Worm (Caenorhabditis elegans): ENCODE data around the gene mdt-15.

mdt-15 gene

DNA sequence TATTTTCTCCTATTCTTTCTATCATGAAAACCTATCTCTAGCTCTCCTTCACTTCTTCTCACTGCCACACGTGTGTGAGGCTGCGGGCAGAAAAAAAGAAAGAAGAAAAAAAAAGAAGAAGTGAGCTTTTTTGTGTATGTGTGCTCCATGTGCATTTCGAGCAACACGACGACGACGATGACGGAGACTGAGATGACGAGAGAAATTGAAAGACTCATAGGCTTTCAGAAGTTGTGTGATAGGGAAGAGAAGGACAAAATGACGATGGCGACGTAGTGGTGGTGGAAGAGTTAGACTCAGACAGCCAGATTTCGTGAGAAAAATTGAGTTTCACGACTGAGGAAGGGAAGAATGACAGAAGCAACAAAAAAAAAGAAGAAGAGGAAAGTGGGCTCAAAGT is 11.9 kb upstream of the mdt-15 start:
- TF ChIP-seq rbr-2 (tag; optimal IDR thresholded peaks at IDR 0.05), result peak; percentile 86
- no peak; the same call in 1 of the 2 replicates for TF ChIP-seq set-16 (GFP tag; IDR thresholded peaks at IDR 0.05)
- TF ChIP-seq lir-3 (tag; optimal IDR thresholded peaks at IDR 0.05), result no peak
- TF ChIP-seq T26A8.4 (GFP tag; IDR thresholded peaks at IDR 0.05), result no peak
- no peak for TF ChIP-seq nhr-76 (tag; optimal IDR thresholded peaks at IDR 0.05)
- no peak for TF ChIP-seq lin-15B (tag; optimal IDR thresholded peaks at IDR 0.05)
- TF ChIP-seq lsy-2 (tag; optimal IDR thresholded peaks at IDR 0.05), result peak; percentile 22 to 70
- peak; percentile 76 for TF ChIP-seq hmg-1.1 (GFP tag; IDR thresholded peaks at IDR 0.05)
- TF ChIP-seq ctbp-1 (GFP tag; IDR thresholded peaks at IDR 0.05), result peak; percentile 74
- no peak for TF ChIP-seq F44E2.7 (GFP tag; IDR thresholded peaks at IDR 0.05)
- peak; percentile 30 for TF ChIP-seq mes-2 (tag; optimal IDR thresholded peaks at IDR 0.05; ENCODE audit: poor library complexity, severe bottlenecking)
- TF ChIP-seq ces-1 (GFP tag; optimal IDR thresholded peaks at IDR 0.05), result peak; percentile 39
- peak; percentile 60 to 93 for TF ChIP-seq mdl-1 (tag; optimal IDR thresholded peaks at IDR 0.05)
- TF ChIP-seq nhr-6 (tag; optimal IDR thresholded peaks at IDR 0.05), result no peak
- TF ChIP-seq dve-1 (tag; optimal IDR thresholded peaks at IDR 0.05; ENCODE audit: insufficient read depth), result peak; percentile 11
- peak; percentile 42 for TF ChIP-seq mxl-3 (GFP tag; optimal IDR thresholded peaks at IDR 0.05)
- TF ChIP-seq fkh-10 (GFP tag; optimal IDR thresholded peaks at IDR 0.05), result peak; percentile 65
- no peak for TF ChIP-seq F10B5.3 (tag; optimal IDR thresholded peaks at IDR 0.05)
- peak; percentile 88 for TF ChIP-seq aha-1 (tag)
- TF ChIP-seq nhr-48 (tag; optimal IDR thresholded peaks at IDR 0.05), result no peak
- no peak for TF ChIP-seq spr-3 (GFP tag; optimal IDR thresholded peaks at IDR 0.05)
- peak; percentile 69 for TF ChIP-seq hlh-30 (tag; optimal IDR thresholded peaks at IDR 0.05; ENCODE audit: insufficient read depth)
- peak in 1 of 2 experiments; percentile 45 for TF ChIP-seq hif-1 (tag; optimal IDR thresholded peaks at IDR 0.05)
- TF ChIP-seq daf-19 (GFP tag; conservative IDR thresholded peaks at IDR 0.05), result no peak
- no peak for TF ChIP-seq ZK337.2 (GFP tag; IDR thresholded peaks at IDR 0.05)
- TF ChIP-seq mxl-2 (GFP tag; conservative IDR thresholded peaks at IDR 0.05), result no peak
- no peak for TF ChIP-seq tra-1 (GFP tag; IDR thresholded peaks at IDR 0.05)
- TF ChIP-seq nhr-237 (tag; optimal IDR thresholded peaks at IDR 0.05), result no peak
- peak; percentile 65 for TF ChIP-seq F37D6.2 (tag; optimal IDR thresholded peaks at IDR 0.05)
- peak; percentile 71; the same call in 1 of the 2 replicates for TF ChIP-seq ceh-20 (GFP tag; IDR thresholded peaks at IDR 0.05)
- no peak for TF ChIP-seq F26F4.8 (GFP tag; conservative IDR thresholded peaks at IDR 0.05)
- peak; percentile 5 for TF ChIP-seq nhr-11 (tag; optimal IDR thresholded peaks at IDR 0.05)
- no peak for TF ChIP-seq daf-16 (GFP tag; optimal IDR thresholded peaks at IDR 0.05)
- no peak for TF ChIP-seq daf-16 (tag; optimal IDR thresholded peaks at IDR 0.05)
- peak; percentile 43 for TF ChIP-seq hlh-11 (tag; optimal IDR thresholded peaks at IDR 0.05)
- peak in 1 of 2 experiments; percentile 91 for TF ChIP-seq unc-62 (GFP tag; optimal IDR thresholded peaks at IDR 0.05 in 1 of 2)
- TF ChIP-seq unc-62 (tag; optimal IDR thresholded peaks at IDR 0.05), result no peak
- peak; percentile 70 for TF ChIP-seq mep-1 (tag; optimal IDR thresholded peaks at IDR 0.05)
- TF ChIP-seq pha-4 (GFP tag; IDR thresholded peaks at IDR 0.05), result no peak
- no peak for TF ChIP-seq pha-4 (tag; optimal IDR thresholded peaks at IDR 0.05)
- peak; percentile 27 for TF ChIP-seq dpl-1 (GFP tag; optimal IDR thresholded peaks at IDR 0.05)
- TF ChIP-seq php-3 (GFP tag; IDR thresholded peaks at IDR 0.05), result no peak
- TF ChIP-seq F49E8.2 (tag; optimal IDR thresholded peaks at IDR 0.05; ENCODE audit: borderline replicate concordance), result no peak
- no peak for TF ChIP-seq nhr-42 (GFP tag; IDR thresholded peaks at IDR 0.05)

Data from whole organism, L4 larva.